Fruit fly (Drosophila melanogaster) whole organism: ENCODE data around the gene AP-2alpha.

Experiments used
- CG8478 ChIP-seq: fragments of >200 bp; optimal IDR thresholded peaks from 2 replicates; lab custom pipeline; 2018; ENCODE audit warnings: inconsistent platforms
- Dll ChIP-seq: fragments of >200 bp; optimal IDR thresholded peaks from 2 replicates; lab custom pipeline; 2017
- EcR ChIP-seq, 2 experiments: fragments of >200 bp; optimal IDR thresholded peaks; 2 replicates each; lab custom pipeline; 2017; ENCODE audit warnings: missing biosample characterization in 2 of 2, missing genetic modification characterization in 2 of 2, missing genetic modification reagents in 2 of 2
- pan ChIP-seq: fragments of >200 bp; optimal IDR thresholded peaks from 2 replicates; lab custom pipeline; 2017
- psq ChIP-seq: fragments of >200 bp; optimal IDR thresholded peaks from 2 replicates; lab custom pipeline; 2017
- usp ChIP-seq: fragments of >200 bp; optimal IDR thresholded peaks from 2 replicates; lab custom pipeline; 2017; ENCODE audit warnings: missing biosample characterization, missing genetic modification characterization, mixed read lengths

DNA sequence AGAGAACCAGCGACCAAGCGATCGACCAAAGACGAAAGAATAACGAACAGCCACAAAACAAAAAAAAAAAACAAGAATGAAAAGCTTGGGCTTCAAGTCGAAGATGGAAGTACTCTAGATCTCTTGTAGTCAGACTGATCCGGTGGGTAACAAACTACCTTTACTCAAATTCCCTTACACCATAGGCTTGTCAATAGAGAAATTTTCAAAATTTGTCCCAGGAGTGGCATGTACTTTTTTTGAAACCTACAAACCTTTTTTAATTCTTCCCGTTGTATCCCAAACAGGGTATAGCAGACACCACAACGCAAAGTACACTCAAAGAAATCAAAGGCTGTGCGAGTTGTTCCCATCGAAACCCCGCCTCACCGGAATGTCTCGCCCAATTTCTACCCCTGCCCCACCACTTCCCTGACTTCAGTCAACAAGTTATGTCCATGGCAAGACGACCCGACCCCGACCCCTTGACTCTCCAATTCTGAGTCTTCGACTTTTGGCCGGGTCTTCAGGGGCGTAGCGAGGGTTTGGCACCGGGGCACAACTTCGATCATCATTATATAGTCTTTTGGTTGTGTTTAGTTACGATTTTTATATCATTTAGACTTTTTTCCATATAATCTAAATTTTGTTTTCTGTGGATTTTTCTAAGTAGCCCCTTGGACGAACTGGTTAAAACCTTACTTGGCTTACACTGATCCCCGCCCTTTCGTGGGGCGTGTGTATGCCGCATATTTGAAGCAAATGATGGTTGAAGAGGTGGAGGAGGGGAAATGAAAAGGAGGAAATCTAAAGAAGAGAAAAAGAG is 15.3 kb upstream of the AP-2alpha start:
- no peak for TF ChIP-seq psq
- TF ChIP-seq CG8478 (lab: Kevin White, UChicago): no peak
- TF ChIP-seq Dll (lab: Kevin White, UChicago): no peak
- no peak for TF ChIP-seq EcR (GFP tag; optimal IDR thresholded peaks at IDR 0.05; lab: Kevin White, UChicago)
- TF ChIP-seq pan (lab: Kevin White, UChicago): peak; percentile 68
- no peak for TF ChIP-seq usp (GFP tag; lab: Kevin White, UChicago)
